Worm (Caenorhabditis elegans) whole organism, L1 larva: Measurements from ENCODE around the gene sto-6.

ENCODE experiments used
- C34B4.2 ChIP-seq: sonication (generic microtip); optimal IDR thresholded peaks from 2 replicates; lab custom pipeline; 2017; ENCODE audit warnings: mild to moderate bottlenecking, missing genetic modification characterization, missing compliant biosample characterization
- F16B12.6 ChIP-seq: fragments of 150-350 bp; optimal IDR thresholded peaks from 2 replicates; lab custom pipeline; 2014; ENCODE audit warnings: missing biosample characterization, missing genetic modification characterization
- aha-1 ChIP-seq: fragments of 150-350 bp; optimal IDR thresholded peaks from 2 replicates; lab custom pipeline; 2014; ENCODE audit warnings: missing biosample characterization, missing genetic modification characterization
- alr-1 ChIP-seq: fragments of 200-800 bp; sonication (Bioruptor generic); optimal IDR thresholded peaks from 2 replicates; lab custom pipeline; 2018; ENCODE audit warnings: borderline replicate concordance, mild to moderate bottlenecking, missing genetic modification characterization, missing compliant biosample characterization
- aly-2 ChIP-seq: fragments of 150-350 bp; optimal IDR thresholded peaks from 2 replicates; lab custom pipeline; 2014; ENCODE audit warnings: missing biosample characterization, missing genetic modification characterization
- ama-1 ChIP-seq: fragments of 150-350 bp; optimal IDR thresholded peaks from 2 replicates; lab custom pipeline; 2014
- blmp-1 ChIP-seq: fragments of 150-350 bp; optimal IDR thresholded peaks from 2 replicates; lab custom pipeline; 2014; ENCODE audit warnings: missing biosample characterization, missing genetic modification characterization
- ceh-63 ChIP-seq: fragments of 200-800 bp; sonication (Bioruptor generic); optimal IDR thresholded peaks from 2 replicates; lab custom pipeline; 2018; ENCODE audit warnings: mild to moderate bottlenecking, missing genetic modification characterization, missing compliant biosample characterization
- ceh-82 ChIP-seq, 3 experiments: fragments of 150-350 bp in 1 of 3; sonication (generic microtip) in 2 of 3; optimal IDR thresholded peaks; 2 replicates each; lab custom pipeline; 2014 to 2017; ENCODE audit warnings: missing biosample characterization in 3 of 3, missing genetic modification characterization in 3 of 3
- ceh-88 ChIP-seq: fragments of 200-800 bp; sonication (Bioruptor generic); IDR thresholded peaks from 2 replicates; pipeline ENCODE4 v1.3.6; 2022; ENCODE audit warnings: missing genetic modification characterization, missing compliant biosample characterization
- ceh-90 ChIP-seq: sonication (generic microtip); optimal IDR thresholded peaks from 2 replicates; lab custom pipeline; 2016; ENCODE audit warnings: missing genetic modification characterization, missing compliant biosample characterization
- dpl-1 ChIP-seq, 3 experiments: fragments of 150-350 bp in 2 of 3; sonication (generic microtip) in 1 of 3; optimal IDR thresholded peaks; 2 replicates each; lab custom pipeline; 2014 to 2017; ENCODE audit warnings: missing biosample characterization in 3 of 3, missing genetic modification characterization in 3 of 3, missing genetic modification reagents in 3 of 3
- dsc-1 ChIP-seq: sonication (generic microtip); optimal IDR thresholded peaks from 2 replicates; lab custom pipeline; 2016; ENCODE audit warnings: mild to moderate bottlenecking, missing genetic modification characterization, missing compliant biosample characterization
- efl-1 ChIP-seq, 4 experiments: fragments of 150-350 bp; optimal IDR thresholded peaks in 3 of 4; peaks in 1 of 4; 1 replicate in 1 of 4; 2 replicates in 3 of 4; lab custom pipeline; 2014; ENCODE audit warnings: missing biosample characterization in 2 of 4, missing genetic modification characterization in 2 of 4, missing genetic modification reagents in 2 of 4
- ets-5 ChIP-seq: fragments of 200-800 bp; sonication (Bioruptor generic); IDR thresholded peaks from 2 replicates; pipeline ENCODE4 v1.3.6; 2022; ENCODE audit warnings: missing genetic modification characterization, missing compliant biosample characterization
- fkh-4 ChIP-seq: sonication (generic microtip); optimal IDR thresholded peaks from 2 replicates; lab custom pipeline; 2016; ENCODE audit warnings: missing compliant biosample characterization, missing genetic modification characterization, borderline replicate concordance
- fos-1 ChIP-seq: fragments of 150-350 bp; optimal IDR thresholded peaks from 2 replicates; lab custom pipeline; 2014; ENCODE audit warnings: missing biosample characterization, missing genetic modification characterization
- hlh-17 ChIP-seq: fragments of 200-800 bp; sonication (Bioruptor generic); optimal IDR thresholded peaks from 2 replicates; lab custom pipeline; 2018; ENCODE audit warnings: missing genetic modification characterization, mild to moderate bottlenecking, missing compliant biosample characterization, moderate library complexity, borderline replicate concordance
- isw-1 ChIP-seq: fragments of 200-800 bp; sonication (Bioruptor generic); IDR thresholded peaks from 2 replicates; pipeline ENCODE4 v1.3.6; 2022; ENCODE audit warnings: missing genetic modification characterization, missing compliant biosample characterization
- lin-13 ChIP-seq: fragments of 150-350 bp; optimal IDR thresholded peaks from 2 replicates; lab custom pipeline; 2014; ENCODE audit warnings: missing biosample characterization, missing genetic modification reagents, missing genetic modification characterization
- lin-14 ChIP-seq: fragments of 200-800 bp; sonication (Bioruptor generic); optimal IDR thresholded peaks from 2 replicates; lab custom pipeline; 2018; ENCODE audit warnings: mild to moderate bottlenecking, missing genetic modification characterization, moderate library complexity, missing compliant biosample characterization
- lin-15B ChIP-seq: fragments of 150-350 bp; sonication (generic microtip); optimal IDR thresholded peaks from 3 replicates; lab custom pipeline; 2014; ENCODE audit warnings: missing biosample characterization, missing genetic modification characterization
- lin-35 ChIP-seq, 2 experiments: fragments of 150-350 bp; optimal IDR thresholded peaks; 2 replicates each; lab custom pipeline; 2014; ENCODE audit warnings: missing biosample characterization in 2 of 2, missing genetic modification characterization in 2 of 2, missing genetic modification reagents in 2 of 2
- mab-9 ChIP-seq: fragments of 200-800 bp; sonication (Bioruptor generic); IDR thresholded peaks from 2 replicates; pipeline ENCODE4 v1.3.6; 2022; ENCODE audit warnings: missing genetic modification reagents, missing genetic modification characterization, missing compliant biosample characterization
- nhr-11 ChIP-seq: fragments of 150-350 bp; optimal IDR thresholded peaks from 2 replicates; lab custom pipeline; 2014; ENCODE audit warnings: missing biosample characterization, missing genetic modification characterization
- nhr-12 ChIP-seq: sonication (generic microtip); optimal IDR thresholded peaks from 2 replicates; lab custom pipeline; 2017; ENCODE audit warnings: missing biosample characterization, missing genetic modification characterization
- nhr-19 ChIP-seq: fragments of 200-800 bp; sonication (Bioruptor generic); conservative IDR thresholded peaks from 2 replicates; pipeline ENCODE4 v1.3.6; 2022; ENCODE audit warnings: missing genetic modification characterization, missing compliant biosample characterization
- nhr-20 ChIP-seq: sonication (generic microtip); optimal IDR thresholded peaks from 2 replicates; lab custom pipeline; 2016; ENCODE audit warnings: mild to moderate bottlenecking, missing genetic modification characterization, missing compliant biosample characterization
- nhr-28 ChIP-seq: fragments of 150-350 bp; optimal IDR thresholded peaks from 2 replicates; lab custom pipeline; 2014; ENCODE audit warnings: missing biosample characterization, missing genetic modification characterization
- nhr-47 ChIP-seq: sonication (generic microtip); optimal IDR thresholded peaks from 2 replicates; lab custom pipeline; 2016; ENCODE audit warnings: mild to moderate bottlenecking, missing genetic modification characterization, moderate library complexity, missing compliant biosample characterization
- nhr-71 ChIP-seq: sonication (generic microtip); optimal IDR thresholded peaks from 2 replicates; lab custom pipeline; 2016; ENCODE audit warnings: mild to moderate bottlenecking, missing genetic modification characterization, moderate library complexity, missing compliant biosample characterization
- nhr-77 ChIP-seq: fragments of 150-350 bp; optimal IDR thresholded peaks from 2 replicates; lab custom pipeline; 2014; ENCODE audit warnings: missing biosample characterization, missing genetic modification characterization
- nhr-84 ChIP-seq: sonication (generic microtip); optimal IDR thresholded peaks from 2 replicates; lab custom pipeline; 2017; ENCODE audit warnings: missing biosample characterization, missing genetic modification characterization
- nhr-85 ChIP-seq: sonication (generic microtip); peaks from one replicate; lab custom pipeline; 2016; ENCODE audit warnings: missing genetic modification characterization, inconsistent platforms, missing compliant biosample characterization
- pag-3 ChIP-seq: sonication (generic microtip); optimal IDR thresholded peaks from 2 replicates; lab custom pipeline; 2017; ENCODE audit warnings: missing genetic modification characterization, mild to moderate bottlenecking, missing compliant biosample characterization, antibody characterized with exemption, borderline replicate concordance; ENCODE audit not compliant: insufficient read depth
- pax-3 ChIP-seq: fragments of 200-800 bp; sonication (Bioruptor generic); optimal IDR thresholded peaks from 2 replicates; lab custom pipeline; 2018; ENCODE audit warnings: mild to moderate bottlenecking, missing genetic modification characterization, moderate library complexity, missing compliant biosample characterization
- rnt-1 ChIP-seq: sonication (generic microtip); optimal IDR thresholded peaks from 2 replicates; lab custom pipeline; 2016; ENCODE audit warnings: mild to moderate bottlenecking, missing genetic modification characterization, moderate library complexity, missing compliant biosample characterization
- skn-1 ChIP-seq: fragments of 150-350 bp; optimal IDR thresholded peaks from 2 replicates; lab custom pipeline; 2014; ENCODE audit warnings: missing biosample characterization, missing genetic modification characterization
- snu-23 ChIP-seq: sonication (generic microtip); optimal IDR thresholded peaks from 2 replicates; lab custom pipeline; 2016; ENCODE audit warnings: missing genetic modification characterization, missing compliant biosample characterization
- sup-37 ChIP-seq: fragments of 200-800 bp; sonication (Bioruptor generic); optimal IDR thresholded peaks from 2 replicates; lab custom pipeline; 2018; ENCODE audit warnings: mild to moderate bottlenecking, missing genetic modification characterization, missing compliant biosample characterization
- tbx-2 ChIP-seq: sonication (generic microtip); optimal IDR thresholded peaks from 2 replicates; lab custom pipeline; 2016; ENCODE audit warnings: missing genetic modification characterization, missing compliant biosample characterization
- tlp-1 ChIP-seq: fragments of 150-350 bp; optimal IDR thresholded peaks from 2 replicates; lab custom pipeline; 2014; ENCODE audit warnings: missing biosample characterization, missing genetic modification characterization
- unc-130 ChIP-seq: fragments of 150-350 bp; optimal IDR thresholded peaks from 2 replicates; lab custom pipeline; 2017; ENCODE audit warnings: missing biosample characterization, missing genetic modification characterization, inconsistent platforms
- unc-62 ChIP-seq: fragments of 150-350 bp; optimal IDR thresholded peaks from 2 replicates; lab custom pipeline; 2014; ENCODE audit warnings: missing biosample characterization, missing genetic modification reagents, missing genetic modification characterization
- unc-98 ChIP-seq: fragments of 200-800 bp; sonication (Bioruptor generic); IDR thresholded peaks from 2 replicates; pipeline ENCODE4 v1.3.6; 2022; ENCODE audit warnings: missing genetic modification characterization, missing compliant biosample characterization
- vab-15 ChIP-seq: sonication (generic microtip); optimal IDR thresholded peaks from 2 replicates; lab custom pipeline; 2017; ENCODE audit warnings: missing genotype, mild to moderate bottlenecking, missing genetic modification characterization, missing compliant biosample characterization
- xbp-1 ChIP-seq: sonication (generic microtip); optimal IDR thresholded peaks from 2 replicates; lab custom pipeline; 2016; ENCODE audit warnings: missing genetic modification characterization, missing compliant biosample characterization
- zag-1 ChIP-seq: fragments of 150-350 bp; optimal IDR thresholded peaks from 2 replicates; lab custom pipeline; 2014; ENCODE audit warnings: missing biosample characterization, missing genetic modification characterization
- zip-4 ChIP-seq: fragments of 200-800 bp; sonication (Bioruptor generic); optimal IDR thresholded peaks from 2 replicates; lab custom pipeline; 2018; ENCODE audit warnings: mild to moderate bottlenecking, missing genetic modification characterization, moderate library complexity, missing compliant biosample characterization
- ztf-11 ChIP-seq, 2 experiments: sonication (generic microtip); optimal IDR thresholded peaks; 2 replicates each; lab custom pipeline; 2016 to 2017; ENCODE audit warnings: missing genetic modification characterization in 2 of 2, missing biosample characterization in 1 of 2, missing compliant biosample characterization in 1 of 2
- ztf-4 ChIP-seq: fragments of 150-350 bp; optimal IDR thresholded peaks from 2 replicates; lab custom pipeline; 2014; ENCODE audit warnings: missing biosample characterization, missing genetic modification characterization

sto-6 gene

ce11 chrX:11596876-11597275 is 35.3 kb upstream of the sto-6 start:
- TF ChIP-seq sup-37 (GFP tag; lab: Kevin White, UChicago) (no peak), zip-4 (GFP tag; lab: Kevin White, UChicago) (no peak), ceh-90 (tag; lab: Kevin White, UChicago) (no peak), vab-15 (tag; lab: Kevin White, UChicago) (no peak), fkh-4 (tag; lab: Kevin White, UChicago) (peak; percentile 89), dsc-1 (tag; lab: Kevin White, UChicago) (peak; percentile 97), skn-1 (tag; lab: Kevin White, UChicago) (no peak)

ce11 chrX:11598839-11599238 is 33.4 kb upstream of the sto-6 start:
- TF ChIP-seq lin-35 (GFP tag; optimal IDR thresholded peaks at IDR 0.05; lab: Kevin White, UChicago) (no peak), ztf-4 (no peak), lin-15B (tag; lab: Kevin White, UChicago) (no peak), isw-1 (no peak), zip-4 (GFP tag; lab: Kevin White, UChicago) (no peak), ztf-11 (tag; optimal IDR thresholded peaks at IDR 0.05; lab: Kevin White, UChicago) (no peak), C34B4.2 (tag; lab: Kevin White, UChicago) (no peak), tlp-1 (tag; lab: Kevin White, UChicago) (no peak), nhr-20 (tag; lab: Kevin White, UChicago) (no peak), ceh-63 (GFP tag; lab: Kevin White, UChicago) (no peak), lin-13 (GFP tag; lab: Kevin White, UChicago) (no peak), dpl-1 (GFP tag; optimal IDR thresholded peaks at IDR 0.05; lab: Kevin White, UChicago) (no peak), nhr-71 (tag; lab: Kevin White, UChicago) (peak; percentile 22), unc-62 (GFP tag; lab: Kevin White, UChicago) (no peak), lin-14 (GFP tag; lab: Kevin White, UChicago) (peak; percentile 57), nhr-85 (tag; lab: Kevin White, UChicago) (peak; percentile 72), unc-130 (tag; lab: Kevin White, UChicago) (no peak), ceh-82 (tag; optimal IDR thresholded peaks at IDR 0.05; lab: Kevin White, UChicago) (no peak), rnt-1 (no peak), ama-1 (lab: Kevin White, UChicago) (no peak), aha-1 (tag; lab: Kevin White, UChicago) (no peak), nhr-77 (tag; lab: Kevin White, UChicago) (no peak), nhr-19 (peak; percentile 29; the same call in 1 of the 2 replicates), zag-1 (tag; lab: Kevin White, UChicago) (no peak), alr-1 (tag; lab: Kevin White, UChicago) (no peak), blmp-1 (tag; lab: Kevin White, UChicago) (peak; percentile 6), efl-1 (optimal IDR thresholded peaks at IDR 0.05; lab: Kevin White, UChicago) (no peak), efl-1 (GFP tag; optimal IDR thresholded peaks at IDR 0.05 in 1 of 2; lab: Kevin White, UChicago) (no peak), xbp-1 (tag; lab: Kevin White, UChicago) (no peak), nhr-28 (tag; lab: Kevin White, UChicago) (no peak), aly-2 (tag; lab: Kevin White, UChicago) (no peak), tbx-2 (tag; lab: Kevin White, UChicago) (no peak), ets-5 (GFP tag; lab: Robert Waterston, UW) (no peak), unc-98 (GFP tag; lab: Robert Waterston, UW) (no peak), pag-3 (no peak), pax-3 (tag; lab: Kevin White, UChicago) (no peak), sup-37 (GFP tag; lab: Kevin White, UChicago) (no peak), ceh-88 (GFP tag; lab: Robert Waterston, UW) (no peak), nhr-84 (tag; lab: Kevin White, UChicago) (no peak), snu-23 (GFP tag; lab: Kevin White, UChicago) (peak; percentile 16), mab-9 (GFP tag; lab: Robert Waterston, UW) (no peak), F16B12.6 (tag; lab: Kevin White, UChicago) (no peak), dsc-1 (tag; lab: Kevin White, UChicago) (no peak), nhr-12 (tag; lab: Kevin White, UChicago) (no peak), nhr-47 (no peak), hlh-17 (GFP tag; lab: Kevin White, UChicago) (no peak), skn-1 (tag; lab: Kevin White, UChicago) (no peak), nhr-11 (tag; lab: Kevin White, UChicago) (no peak), fos-1 (tag; lab: Kevin White, UChicago) (no peak)
